Fruit fly (Drosophila melanogaster) whole organism, embryonic: ENCODE data around the gene CG12608.

ENCODE experiments used
- CG10209 ChIP-seq: fragments of 200-800 bp; sonication (Bioruptor generic); optimal IDR thresholded peaks from 3 replicates; lab custom pipeline; 2017; ENCODE audit warnings: missing biosample characterization, mild to moderate bottlenecking, missing genetic modification characterization, missing genetic modification reagents
- CG10959 ChIP-seq: fragments of 200-800 bp; sonication (Bioruptor generic); IDR thresholded peaks from 2 replicates; pipeline ENCODE4 v1.3.6; 2022; ENCODE audit warnings: missing biosample characterization, missing genetic modification characterization
- CG11560 ChIP-seq: fragments of 200-800 bp; sonication (Bioruptor generic); IDR thresholded peaks from 3 replicates; pipeline ENCODE4 v1.3.6; 2022; ENCODE audit warnings: missing biosample characterization, missing genetic modification characterization
- CG11723 ChIP-seq: fragments of 200-800 bp; sonication (Bioruptor generic); optimal IDR thresholded peaks from 2 replicates; lab custom pipeline; 2017; ENCODE audit warnings: missing biosample characterization, mild to moderate bottlenecking, missing genetic modification characterization
- CG12104 ChIP-seq: fragments of 200-800 bp; sonication (Bioruptor generic); optimal IDR thresholded peaks from 3 replicates; lab custom pipeline; 2016; ENCODE audit warnings: missing biosample characterization, missing genetic modification characterization
- CG12391 ChIP-seq: fragments of 200-800 bp; sonication (Bioruptor generic); optimal IDR thresholded peaks from 3 replicates; lab custom pipeline; 2018; ENCODE audit warnings: missing biosample characterization, mild to moderate bottlenecking, missing genetic modification characterization, moderate library complexity
- CG15514 ChIP-seq: fragments of 200-800 bp; sonication (Bioruptor generic); optimal IDR thresholded peaks from 3 replicates; lab custom pipeline; 2017; ENCODE audit warnings: missing biosample characterization, missing genetic modification characterization, mild to moderate bottlenecking, moderate library complexity, missing genetic modification reagents
- CG17912 ChIP-seq: fragments of 200-800 bp; sonication (Bioruptor generic); optimal IDR thresholded peaks from 2 replicates; lab custom pipeline; 2018; ENCODE audit warnings: missing biosample characterization, mild to moderate bottlenecking, missing genetic modification characterization
- CG31365 ChIP-seq: fragments of 200-800 bp; sonication (Bioruptor generic); optimal IDR thresholded peaks from 2 replicates; lab custom pipeline; 2018; ENCODE audit warnings: missing biosample characterization, mild to moderate bottlenecking, missing genetic modification characterization
- CG31441 ChIP-seq: fragments of 200-800 bp; sonication (Bioruptor generic); IDR thresholded peaks from 2 replicates; pipeline ENCODE4 v1.3.6; 2022; ENCODE audit warnings: missing biosample characterization, missing genetic modification characterization
- CG32767 ChIP-seq: fragments of 200-800 bp; sonication (Bioruptor generic); IDR thresholded peaks from 2 replicates; pipeline ENCODE4 v1.3.6; 2022; ENCODE audit warnings: missing biosample characterization, missing genetic modification characterization
- CG34422 ChIP-seq: fragments of 200-800 bp; sonication (Bioruptor generic); IDR thresholded peaks from 3 replicates; pipeline ENCODE4 v1.3.6; 2022; ENCODE audit warnings: missing biosample characterization, missing genetic modification characterization
- CG43689 ChIP-seq: fragments of 200-800 bp; sonication (Bioruptor generic); IDR thresholded peaks from 2 replicates; pipeline ENCODE4 v1.3.6; 2022; ENCODE audit warnings: missing biosample characterization, missing genetic modification characterization
- CG6765 ChIP-seq: fragments of 200-800 bp; sonication (Bioruptor generic); optimal IDR thresholded peaks from 3 replicates; lab custom pipeline; 2017; ENCODE audit warnings: missing biosample characterization, mild to moderate bottlenecking, missing genetic modification characterization
- CG7372 ChIP-seq: fragments of 200-800 bp; sonication (Bioruptor generic); IDR thresholded peaks from 2 replicates; pipeline ENCODE4 v1.3.6; 2022; ENCODE audit warnings: missing biosample characterization, missing genetic modification characterization
- CHES-1-like ChIP-seq: fragments of 200-800 bp; sonication (Bioruptor generic); optimal IDR thresholded peaks from 2 replicates; lab custom pipeline; 2016; ENCODE audit warnings: missing biosample characterization, missing genetic modification characterization
- Dip2 ChIP-seq: fragments of 200-800 bp; sonication (Bioruptor generic); IDR thresholded peaks from 2 replicates; pipeline ENCODE4 v1.3.6; 2022; ENCODE audit warnings: missing biosample characterization, missing genetic modification characterization
- Dll ChIP-seq: fragments of 200-800 bp; sonication (Bioruptor generic); IDR thresholded peaks from 4 replicates; pipeline ENCODE4 v1.3.6; 2022; ENCODE audit warnings: missing biosample characterization, missing genetic modification characterization; ENCODE audit not compliant: partially characterized antibody
- E2f2 ChIP-seq: fragments of 200-800 bp; sonication (Bioruptor generic); IDR thresholded peaks from 2 replicates; pipeline ENCODE4 v1.3.6; 2022; ENCODE audit warnings: missing biosample characterization, missing genetic modification characterization
- Ets65A ChIP-seq: fragments of 200-800 bp; sonication (Bioruptor generic); peaks from one replicate; lab custom pipeline; 2016; ENCODE audit warnings: missing biosample characterization, missing genetic modification characterization
- MBD-R2 ChIP-seq: fragments of 200-800 bp; sonication (Bioruptor generic); IDR thresholded peaks from 2 replicates; pipeline ENCODE4 v1.3.6; 2022; ENCODE audit warnings: missing biosample characterization, missing genetic modification characterization
- NFAT ChIP-seq: fragments of 200-800 bp; sonication (Bioruptor generic); IDR thresholded peaks from 2 replicates; pipeline ENCODE4 v1.3.6; 2022; ENCODE audit warnings: missing biosample characterization, missing genetic modification characterization
- Nf-YC ChIP-seq: fragments of 200-800 bp; optimal IDR thresholded peaks from 3 replicates; lab custom pipeline; 2019; ENCODE audit warnings: missing biosample characterization, mild to moderate bottlenecking, missing genetic modification characterization, moderate library complexity
- NfI ChIP-seq: fragments of 200-800 bp; sonication (Bioruptor generic); optimal IDR thresholded peaks from 3 replicates; lab custom pipeline; 2018; ENCODE audit warnings: missing biosample characterization, mild to moderate bottlenecking, missing genetic modification characterization, moderate library complexity
- Optix ChIP-seq: fragments of 200-800 bp; sonication (Bioruptor generic); IDR thresholded peaks from 3 replicates; pipeline ENCODE4 v1.3.6; 2022; ENCODE audit warnings: missing biosample characterization, missing genetic modification characterization
- Pdp1 ChIP-seq, 2 experiments: fragments of 200-800 bp; sonication (Bioruptor generic); optimal IDR thresholded peaks; 3 replicates each; lab custom pipeline; 2016; ENCODE audit warnings: missing biosample characterization in 2 of 2, missing genetic modification characterization in 2 of 2, mild to moderate bottlenecking in 1 of 2, moderate library complexity in 1 of 2
- YL-1 ChIP-seq: fragments of 200-800 bp; sonication (Bioruptor generic); optimal IDR thresholded peaks from 3 replicates; lab custom pipeline; 2017; ENCODE audit warnings: missing biosample characterization, mild to moderate bottlenecking, missing genetic modification characterization
- al ChIP-seq: fragments of 200-800 bp; sonication (Bioruptor generic); IDR thresholded peaks from 2 replicates; pipeline ENCODE4 v1.3.6; 2022; ENCODE audit warnings: missing biosample characterization, missing genetic modification characterization
- croc ChIP-seq: fragments of 200-800 bp; sonication (Bioruptor generic); conservative IDR thresholded peaks from 3 replicates; pipeline ENCODE4 v1.3.6; 2022; ENCODE audit warnings: missing biosample characterization, missing genetic modification characterization
- crol ChIP-seq: fragments of 200-800 bp; sonication (Bioruptor generic); IDR thresholded peaks from 2 replicates; pipeline ENCODE4 v1.3.6; 2022; ENCODE audit warnings: missing biosample characterization, missing genetic modification characterization
- crp ChIP-seq, 2 experiments: fragments of 200-800 bp; sonication (Bioruptor generic); optimal IDR thresholded peaks; 2 replicates in 1 of 2; 3 replicates in 1 of 2; lab custom pipeline; 2017; ENCODE audit warnings: missing biosample characterization in 2 of 2, missing genetic modification characterization in 2 of 2, mild to moderate bottlenecking in 1 of 2, moderate library complexity in 1 of 2
- da ChIP-seq: fragments of 200-800 bp; sonication (Bioruptor generic); optimal IDR thresholded peaks from 2 replicates; lab custom pipeline; 2016; ENCODE audit warnings: missing biosample characterization, missing genetic modification characterization
- dmrt99B ChIP-seq: fragments of 200-800 bp; sonication (Bioruptor generic); optimal IDR thresholded peaks from 2 replicates; lab custom pipeline; 2018; ENCODE audit warnings: missing biosample characterization, mild to moderate bottlenecking, missing genetic modification characterization, moderate library complexity
- ftz-f1 ChIP-seq: fragments of 200-800 bp; sonication (Bioruptor generic); optimal IDR thresholded peaks from 2 replicates; lab custom pipeline; 2016; ENCODE audit warnings: missing biosample characterization, missing genetic modification characterization
- hb ChIP-seq: fragments of 200-800 bp; sonication (Bioruptor generic); IDR thresholded peaks from 3 replicates; pipeline ENCODE4 v1.3.6; 2022; ENCODE audit warnings: missing biosample characterization, missing genetic modification characterization; ENCODE audit not compliant: partially characterized antibody
- jing ChIP-seq: fragments of 200-800 bp; sonication (Bioruptor generic); optimal IDR thresholded peaks from 2 replicates; lab custom pipeline; 2018; ENCODE audit warnings: missing biosample characterization, mild to moderate bottlenecking, missing genetic modification characterization
- ken ChIP-seq: fragments of 200-800 bp; sonication (Bioruptor generic); IDR thresholded peaks from 3 replicates; pipeline ENCODE4 v1.3.6; 2022; ENCODE audit warnings: missing biosample characterization, missing genetic modification characterization
- kni ChIP-seq: fragments of 200-800 bp; sonication (Bioruptor generic); optimal IDR thresholded peaks from 3 replicates; lab custom pipeline; 2017; ENCODE audit warnings: mild to moderate bottlenecking, missing biosample characterization, missing genetic modification reagents, missing genetic modification characterization
- oc ChIP-seq: fragments of 200-800 bp; sonication (Bioruptor generic); optimal IDR thresholded peaks from 2 replicates; lab custom pipeline; 2018; ENCODE audit warnings: missing biosample characterization, mild to moderate bottlenecking, missing genetic modification characterization, moderate library complexity
- pb ChIP-seq: fragments of 200-800 bp; sonication (Bioruptor generic); optimal IDR thresholded peaks from 3 replicates; lab custom pipeline; 2016; ENCODE audit warnings: missing biosample characterization, missing genetic modification characterization
- peb ChIP-seq: fragments of 200-800 bp; sonication (Bioruptor generic); IDR thresholded peaks from 2 replicates; pipeline ENCODE4 v1.3.6; 2022; ENCODE audit warnings: missing biosample characterization, missing genetic modification characterization
- phol ChIP-seq: fragments of 200-800 bp; sonication (Bioruptor generic); optimal IDR thresholded peaks from 3 replicates; lab custom pipeline; 2018; ENCODE audit warnings: missing biosample characterization, mild to moderate bottlenecking, missing genetic modification characterization, moderate library complexity
- sd ChIP-seq: fragments of 200-800 bp; sonication (Bioruptor generic); optimal IDR thresholded peaks from 3 replicates; lab custom pipeline; 2018; ENCODE audit warnings: missing biosample characterization, mild to moderate bottlenecking, missing genetic modification characterization, moderate library complexity
- slou ChIP-seq: fragments of 200-800 bp; sonication (Bioruptor generic); optimal IDR thresholded peaks from 3 replicates; lab custom pipeline; 2016; ENCODE audit warnings: missing biosample characterization, missing genetic modification characterization
- so ChIP-seq: fragments of 200-800 bp; sonication (Bioruptor generic); IDR thresholded peaks from 3 replicates; pipeline ENCODE4 v1.3.6; 2022; ENCODE audit warnings: missing biosample characterization, missing genetic modification characterization
- sqz ChIP-seq: fragments of 200-800 bp; sonication (Bioruptor generic); optimal IDR thresholded peaks from 3 replicates; lab custom pipeline; 2018; ENCODE audit warnings: missing biosample characterization, mild to moderate bottlenecking, missing genetic modification characterization
- stc ChIP-seq: fragments of 200-800 bp; sonication (Bioruptor generic); IDR thresholded peaks from 2 replicates; pipeline ENCODE4 v1.3.6; 2022; ENCODE audit warnings: missing biosample characterization, missing genetic modification characterization

CG12608 gene

DNA sequence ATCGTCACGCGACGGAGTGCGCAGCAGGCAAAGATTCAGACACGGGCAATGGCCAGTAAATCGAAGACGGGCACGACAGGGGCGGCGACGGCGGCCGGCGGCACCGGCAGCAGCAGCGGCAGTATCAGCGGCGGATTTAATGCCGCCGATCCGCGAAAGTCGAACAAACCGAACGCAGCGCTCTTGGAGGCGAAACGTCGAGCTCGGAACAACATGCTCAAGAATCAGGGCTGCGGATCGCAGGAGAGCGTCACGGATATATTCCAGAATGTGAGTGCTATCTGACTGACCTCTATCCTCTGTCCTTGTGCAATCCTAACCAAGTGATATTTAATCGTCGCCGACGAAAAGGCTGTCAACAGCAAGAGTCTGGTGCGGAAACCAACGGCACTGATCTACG lies 9.4 kb downstream of the CG12608 start:
- 0 out of 2 replicates have a peak, but pooled peaks have one; percentile 22 for TF ChIP-seq crol (GFP tag; lab: Robert Waterston, UW)
- TF ChIP-seq dmrt99B (tag; lab: Kevin White, UChicago): no peak
- TF ChIP-seq MBD-R2 (GFP tag; lab: Robert Waterston, UW): 0 out of 2 replicates have a peak, but pooled peaks have one; percentile 8
- TF ChIP-seq Ets65A (GFP tag; lab: Kevin White, UChicago): peak; percentile 12

DNA sequence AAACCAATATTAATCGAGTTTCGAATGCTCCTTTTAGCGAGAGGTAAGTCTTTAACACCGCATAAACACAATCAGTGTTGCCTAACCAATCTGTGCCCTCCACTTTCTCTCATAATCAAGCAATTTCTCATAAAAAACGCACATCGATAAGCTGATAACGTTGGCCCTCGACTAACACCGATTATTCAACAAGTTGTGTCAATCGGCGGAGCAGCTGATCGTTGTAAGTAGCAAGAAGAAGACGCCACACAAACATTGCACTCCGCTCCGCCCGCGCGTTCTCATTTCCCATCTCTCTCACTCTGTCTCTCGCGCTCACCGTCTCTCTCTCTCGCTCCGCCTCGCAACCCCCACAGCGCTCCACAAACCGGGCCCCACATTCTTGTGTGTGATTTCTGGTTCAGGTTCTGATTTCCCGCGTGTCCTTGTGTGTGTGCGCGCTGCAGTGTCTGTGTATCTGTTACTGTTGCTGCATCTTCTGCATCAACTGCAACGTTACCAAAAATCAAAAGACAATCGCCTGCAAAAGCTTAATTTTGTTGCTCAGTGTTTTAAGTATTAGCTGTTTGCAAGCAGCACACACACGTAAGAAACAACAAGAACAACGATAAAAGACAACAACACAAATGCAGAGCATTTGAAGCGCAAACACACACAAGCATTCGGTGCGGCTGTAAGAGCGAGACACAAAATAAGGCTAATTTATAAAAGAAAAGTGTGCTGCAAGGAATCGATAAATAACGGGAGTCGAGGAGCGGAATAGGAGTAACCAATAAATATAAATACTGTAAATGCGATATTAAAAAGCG lies 11.2 kb downstream of the CG12608 start, which contains the start of the genes CG9114 and HDAC6:
Gene CG9114, minus strand, starts transcription at position 89 of the 809 bp plus-strand sequence.
Gene HDAC6, plus strand, starts transcription at position 245 of the 809 bp plus-strand sequence.
- TF ChIP-seq NFAT (GFP tag; lab: Robert Waterston, UW): peak; percentile 10; the same call in 1 of the 2 replicates
- no peak for TF ChIP-seq slou
- peak; percentile 86 for TF ChIP-seq hb (GFP tag; lab: Robert Waterston, UW)
- no peak for TF ChIP-seq CG6765
- no peak for TF ChIP-seq CG10959 (GFP tag; lab: Robert Waterston, UW)
- no peak for TF ChIP-seq Optix (GFP tag; lab: Robert Waterston, UW)
- TF ChIP-seq so: no peak
- no peak for TF ChIP-seq CG11560 (tag; lab: Robert Waterston, UW)
- no peak for TF ChIP-seq CG31365
- no peak for TF ChIP-seq CG12391
- TF ChIP-seq YL-1: peak; percentile 10
- no peak for TF ChIP-seq CG11723 (GFP tag; lab: Kevin White, UChicago)
- peak; percentile 79 for TF ChIP-seq E2f2 (GFP tag; lab: Robert Waterston, UW)
- peak; percentile 3 for TF ChIP-seq phol
- TF ChIP-seq Nf-YC (tag; lab: Kevin White, UChicago): peak; percentile 22
- TF ChIP-seq jing: no peak
- TF ChIP-seq CG15514 (GFP tag; lab: Kevin White, UChicago): peak; percentile 76
- TF ChIP-seq CG31441 (GFP tag; lab: Robert Waterston, UW): 0 out of 2 replicates have a peak, but pooled peaks have one; percentile 13
- no peak for TF ChIP-seq Dip2 (GFP tag; lab: Robert Waterston, UW)
- TF ChIP-seq al (GFP tag; lab: Robert Waterston, UW): no peak
- peak; percentile 69; the same call in 1 of the 3 replicates for TF ChIP-seq CG34422 (GFP tag; lab: Robert Waterston, UW)
- TF ChIP-seq CG7372 (GFP tag; lab: Robert Waterston, UW): no peak
- TF ChIP-seq ken (GFP tag; lab: Robert Waterston, UW): 0 out of 3 replicates have a peak, but pooled peaks have one; percentile 14
- peak; percentile 93 for TF ChIP-seq Dll
- peak; percentile 59 for TF ChIP-seq ftz-f1 (GFP tag; lab: Kevin White, UChicago)
- peak; percentile 89 for TF ChIP-seq kni
- no peak for TF ChIP-seq CG12104 (GFP tag; lab: Kevin White, UChicago)
- TF ChIP-seq crol (GFP tag; lab: Robert Waterston, UW): peak; percentile 100
- TF ChIP-seq CHES-1-like: peak; percentile 26
- TF ChIP-seq croc (GFP tag; lab: Robert Waterston, UW): no peak
- TF ChIP-seq CG32767 (GFP tag; lab: Robert Waterston, UW): no peak
- TF ChIP-seq sqz (GFP tag; lab: Kevin White, UChicago): no peak
- no peak for TF ChIP-seq CG10209 (GFP tag; lab: Kevin White, UChicago)
- TF ChIP-seq NfI (GFP tag; lab: Kevin White, UChicago): no peak
- no peak for TF ChIP-seq CG43689 (GFP tag; lab: Robert Waterston, UW)
- TF ChIP-seq Pdp1 (GFP tag; optimal IDR thresholded peaks at IDR 0.05; lab: Kevin White, UChicago): peak in 1 of 2 experiments; percentile 88
- TF ChIP-seq crp (GFP tag; optimal IDR thresholded peaks at IDR 0.05; lab: Kevin White, UChicago): peak; percentile 22 to 90
- TF ChIP-seq stc: no peak
- no peak for TF ChIP-seq da (GFP tag; lab: Kevin White, UChicago)
- no peak for TF ChIP-seq peb
- no peak for TF ChIP-seq oc (tag; lab: Kevin White, UChicago)
- TF ChIP-seq sd (tag; lab: Kevin White, UChicago): peak; percentile 96
- TF ChIP-seq pb: peak; percentile 31
- no peak for TF ChIP-seq CG17912
